Worm (Caenorhabditis elegans): ENCODE data around the gene cdh-9.

Gene cdh-9

DNA sequence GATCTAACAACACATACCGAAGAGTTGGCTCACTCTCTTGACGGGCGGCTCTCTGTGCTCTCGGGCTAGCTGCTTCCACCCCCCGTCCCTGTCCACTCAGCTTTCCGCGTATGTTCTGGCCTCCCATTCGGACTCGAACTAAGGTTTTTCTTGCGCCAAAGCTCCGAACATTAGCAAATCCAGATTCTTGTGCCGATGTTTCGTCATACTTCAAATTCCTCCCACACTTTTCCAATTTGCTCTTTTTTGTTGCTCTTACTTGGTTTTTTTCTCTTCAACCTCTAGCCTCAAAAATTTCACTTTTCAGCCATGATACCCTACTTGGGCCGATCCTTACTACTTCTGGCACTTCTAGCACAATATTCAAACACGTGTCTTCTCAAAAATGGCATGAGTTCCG, at the start of gene cdh-9:
Gene cdh-9 (plus strand): TSS at position 301 of the 400 bp plus-strand sequence.
- TF ChIP-seq him-1 (tag; optimal IDR thresholded peaks at IDR 0.05) (no peak), dao-5 (tag; optimal IDR thresholded peaks at IDR 0.05) (no peak), W03F9.2 (tag; optimal IDR thresholded peaks at IDR 0.05) (no peak)

DNA sequence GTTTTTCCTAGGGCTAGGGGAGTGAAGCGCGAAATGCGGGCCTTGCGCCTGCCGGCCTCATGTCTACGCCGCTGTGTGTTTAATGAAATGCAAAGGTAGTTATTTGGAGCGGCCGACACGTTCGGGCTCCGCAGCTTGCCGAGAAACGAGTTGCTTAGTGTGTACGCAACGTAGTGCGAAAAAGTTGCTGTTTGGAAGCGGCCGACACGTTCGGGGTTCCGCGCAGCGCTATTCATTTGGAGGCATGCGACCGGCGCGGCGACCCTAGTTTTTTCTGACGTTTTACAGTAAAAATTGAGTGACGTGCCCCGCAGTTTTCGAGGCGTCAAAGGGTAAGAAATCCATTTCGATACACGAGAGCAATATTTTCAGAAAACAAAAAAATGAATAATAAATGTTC, 49.4 kb upstream of the cdh-9 start:
- TF ChIP-seq dao-5 (tag; optimal IDR thresholded peaks at IDR 0.05): no peak
- no peak for TF ChIP-seq W03F9.2 (tag; optimal IDR thresholded peaks at IDR 0.05)
- TF ChIP-seq him-1 (tag; optimal IDR thresholded peaks at IDR 0.05): no peak

DNA sequence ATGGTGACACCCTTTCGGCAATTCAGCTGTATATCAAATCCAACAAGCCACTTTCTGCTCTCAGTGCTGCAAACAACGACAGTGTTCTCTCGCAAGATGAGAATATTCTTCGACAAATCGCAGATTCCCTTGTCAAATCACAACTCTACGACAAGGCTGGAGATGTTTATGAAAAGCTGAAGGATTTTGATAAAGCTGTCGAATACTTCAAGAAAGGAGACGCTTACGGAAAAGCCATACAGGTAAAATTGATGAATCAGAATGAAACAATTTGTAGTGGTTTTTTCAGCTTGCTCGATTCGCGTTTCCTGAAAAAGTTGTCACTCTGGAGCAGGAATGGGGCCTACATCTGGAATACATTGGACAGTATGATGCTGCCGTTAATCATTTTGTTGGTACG, 48.9 kb upstream of the cdh-9 start:
- TF ChIP-seq him-1 (tag; optimal IDR thresholded peaks at IDR 0.05) (no peak), dao-5 (tag; optimal IDR thresholded peaks at IDR 0.05) (no peak), W03F9.2 (tag; optimal IDR thresholded peaks at IDR 0.05) (no peak)

DNA sequence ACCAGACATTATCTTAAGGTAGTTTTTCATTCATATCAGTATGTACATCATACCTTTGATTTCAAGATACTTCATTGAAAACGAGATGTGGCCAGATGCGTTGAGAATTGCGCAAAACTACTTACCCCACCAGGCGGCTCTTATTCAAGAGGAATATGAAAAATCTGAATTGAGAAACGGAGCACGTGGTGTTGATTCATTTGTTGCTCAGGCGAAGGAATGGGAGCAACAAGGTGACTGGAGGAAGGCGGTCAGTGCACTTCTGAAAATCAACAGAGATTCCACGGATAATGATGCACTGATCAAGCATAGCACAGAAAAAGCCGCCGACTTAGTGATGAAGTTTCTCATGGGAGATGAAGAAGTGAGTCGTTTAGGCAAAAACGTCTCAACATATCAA, 46.7 kb upstream of the cdh-9 start:
- TF ChIP-seq dao-5 (tag; optimal IDR thresholded peaks at IDR 0.05) (no peak), W03F9.2 (tag; optimal IDR thresholded peaks at IDR 0.05) (no peak), him-1 (tag; optimal IDR thresholded peaks at IDR 0.05) (no peak)

DNA sequence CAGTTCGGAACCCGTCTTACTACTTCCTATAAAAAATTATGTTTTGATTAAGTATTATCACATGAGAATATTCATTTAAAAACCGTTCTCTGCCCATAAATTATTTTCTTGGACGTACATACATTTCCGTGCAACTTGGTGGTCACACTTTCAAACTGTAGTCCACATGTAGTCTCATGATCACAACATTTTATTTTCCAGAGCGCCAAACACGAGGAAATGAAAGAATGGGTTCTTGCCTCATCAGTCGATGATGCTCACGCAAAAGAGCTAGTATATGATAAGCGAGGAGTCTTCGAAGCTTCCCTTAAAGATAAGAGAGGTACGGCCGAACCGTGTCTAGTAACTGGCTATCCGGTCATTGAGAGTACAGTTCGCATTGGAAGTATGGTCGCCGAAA, 44.5 kb upstream of the cdh-9 start:
- TF ChIP-seq dao-5 (tag; optimal IDR thresholded peaks at IDR 0.05): no peak
- no peak for TF ChIP-seq W03F9.2 (tag; optimal IDR thresholded peaks at IDR 0.05)
- no peak for TF ChIP-seq him-1 (tag; optimal IDR thresholded peaks at IDR 0.05)

DNA sequence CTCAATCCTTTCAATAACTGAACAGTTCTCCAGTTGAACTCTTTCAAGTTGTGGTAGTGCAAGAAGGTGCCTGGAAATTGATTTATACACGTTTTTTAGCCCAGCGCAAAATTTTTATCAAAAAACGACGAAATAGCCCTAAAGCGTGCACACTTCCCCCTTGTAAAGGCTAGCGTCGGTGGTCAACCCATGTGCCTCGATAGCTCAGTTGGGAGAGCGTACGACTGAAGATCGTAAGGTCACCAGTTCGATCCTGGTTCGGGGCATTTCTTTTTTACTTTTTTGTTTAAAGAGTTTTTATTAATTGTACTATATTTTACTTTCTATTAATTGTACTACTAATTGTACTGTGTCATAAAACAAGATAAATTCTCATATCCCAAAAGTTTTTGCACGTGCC, 43.7 kb upstream of the cdh-9 start:
- TF ChIP-seq W03F9.2 (tag; optimal IDR thresholded peaks at IDR 0.05) (no peak), him-1 (tag; optimal IDR thresholded peaks at IDR 0.05) (no peak)

DNA sequence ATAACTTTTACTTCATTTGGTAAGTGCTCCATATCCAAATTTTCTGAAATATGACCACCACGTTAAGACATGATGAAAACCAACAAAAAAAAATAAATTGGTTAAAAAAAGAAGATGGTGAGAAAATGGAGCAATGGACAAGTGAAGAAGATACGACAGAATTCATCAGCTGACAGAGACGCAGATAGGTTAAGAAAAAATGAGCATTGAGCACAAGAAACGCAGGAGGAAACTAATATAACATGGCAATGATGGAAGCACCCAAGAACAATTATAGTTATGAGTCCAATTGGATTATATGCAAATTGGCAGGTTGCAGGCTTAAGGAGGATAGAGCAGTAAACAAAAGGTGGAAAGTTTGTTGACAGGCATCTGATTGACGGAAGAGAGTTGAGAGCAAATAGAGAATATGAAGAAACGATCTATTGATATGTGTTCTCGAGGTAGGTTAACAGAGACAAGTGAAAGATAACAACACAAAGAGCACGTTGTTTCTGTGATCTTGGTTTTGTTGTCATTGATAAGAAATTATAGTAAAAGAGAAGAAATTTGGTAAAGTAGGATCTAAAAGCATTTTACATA, 41.1 kb upstream of the cdh-9 start, which contains the start of gene K08B5.2:
Gene K08B5.2 (minus strand): TSS at position 43 of the 582 bp plus-strand sequence.
- TF ChIP-seq W03F9.2 (tag; optimal IDR thresholded peaks at IDR 0.05) (no peak), him-1 (tag; optimal IDR thresholded peaks at IDR 0.05) (no peak), dao-5 (tag; optimal IDR thresholded peaks at IDR 0.05) (no peak)

DNA sequence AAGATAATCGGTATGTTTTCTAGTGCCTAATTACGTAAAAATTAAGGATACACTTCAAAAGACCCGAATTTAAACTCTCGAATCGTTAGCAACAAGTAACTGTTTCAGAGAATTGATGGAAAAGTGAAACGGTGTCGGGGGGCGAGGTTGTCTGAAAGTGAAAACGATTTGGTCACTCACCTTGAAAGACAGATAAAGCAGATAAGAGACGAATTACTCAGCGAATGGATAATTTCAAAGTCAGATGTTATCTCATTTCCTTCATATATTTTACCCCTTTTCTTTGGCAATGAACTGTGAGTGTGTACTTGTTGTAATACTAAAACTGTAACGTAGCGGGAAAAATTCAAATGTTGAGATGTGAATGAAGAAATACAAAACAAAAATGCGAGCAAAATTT, 39.3 kb upstream of the cdh-9 start:
- TF ChIP-seq dao-5 (tag; optimal IDR thresholded peaks at IDR 0.05): no peak
- TF ChIP-seq W03F9.2 (tag; optimal IDR thresholded peaks at IDR 0.05): no peak
- no peak for TF ChIP-seq him-1 (tag; optimal IDR thresholded peaks at IDR 0.05)

DNA sequence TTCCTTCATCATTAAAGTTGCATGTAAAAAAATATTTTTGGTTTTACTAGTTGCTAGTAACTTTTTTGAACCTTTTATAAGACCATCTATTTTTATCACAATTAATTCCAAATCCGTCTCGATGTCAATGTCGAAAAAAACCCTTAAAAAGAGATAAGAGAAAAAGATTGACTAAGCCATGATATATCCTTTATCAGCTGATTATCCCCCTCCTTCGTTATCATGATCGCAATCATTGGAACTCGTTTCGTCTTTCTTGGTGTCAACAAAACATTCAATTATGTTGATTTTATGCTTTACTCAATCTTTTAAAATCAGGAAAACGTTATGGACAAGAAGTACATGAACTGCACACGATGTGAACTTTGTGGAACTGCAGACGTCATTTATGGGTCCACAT, 36.9 kb upstream of the cdh-9 start, which contains the start of gene K08B5.1:
Gene K08B5.1 (plus strand): TSS at position 318 of the 400 bp plus-strand sequence.
- TF ChIP-seq him-1 (tag; optimal IDR thresholded peaks at IDR 0.05) (no peak), W03F9.2 (tag; optimal IDR thresholded peaks at IDR 0.05) (no peak), dao-5 (tag; optimal IDR thresholded peaks at IDR 0.05) (no peak)

DNA sequence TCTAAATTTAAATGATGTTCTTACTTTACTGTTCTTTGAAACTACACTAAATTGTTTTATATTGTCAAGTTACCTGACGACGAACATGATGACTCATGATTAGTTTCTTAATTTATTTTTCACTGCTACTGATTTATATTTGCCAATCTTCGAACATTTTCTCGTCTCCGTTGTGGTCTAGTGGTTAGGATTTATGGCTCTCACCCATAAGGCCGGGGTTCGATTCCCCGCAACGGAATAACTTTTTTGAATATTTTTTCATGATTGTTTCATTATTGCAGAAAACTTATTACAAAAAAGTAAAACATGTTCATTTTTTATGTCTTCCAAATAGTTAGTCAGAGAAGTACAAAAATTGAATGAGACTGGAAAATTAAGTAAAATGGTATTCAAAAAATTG, 36.3 kb upstream of the cdh-9 start:
- TF ChIP-seq W03F9.2 (tag; optimal IDR thresholded peaks at IDR 0.05) (peak; percentile 7), him-1 (tag; optimal IDR thresholded peaks at IDR 0.05) (no peak)

DNA sequence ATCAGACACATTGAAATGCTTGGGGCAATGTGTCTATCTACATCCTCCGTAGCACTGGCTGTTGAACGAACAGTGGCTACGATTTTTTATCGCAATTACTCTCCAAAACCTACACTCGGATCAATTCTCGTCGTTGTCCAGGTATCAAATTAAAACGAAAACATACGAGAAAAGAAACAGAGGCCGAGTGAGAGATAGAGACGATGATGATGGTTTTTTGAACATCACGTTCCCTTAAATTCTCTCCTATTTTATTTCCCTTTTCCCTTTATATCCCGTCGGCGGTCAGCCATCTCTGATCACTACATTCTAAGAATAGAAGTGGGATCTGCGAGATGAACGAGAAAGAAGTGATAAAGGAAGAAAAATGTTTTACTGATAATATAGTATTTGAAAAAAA, 35.6 kb upstream of the cdh-9 start:
- TF ChIP-seq W03F9.2 (tag; optimal IDR thresholded peaks at IDR 0.05): no peak

DNA sequence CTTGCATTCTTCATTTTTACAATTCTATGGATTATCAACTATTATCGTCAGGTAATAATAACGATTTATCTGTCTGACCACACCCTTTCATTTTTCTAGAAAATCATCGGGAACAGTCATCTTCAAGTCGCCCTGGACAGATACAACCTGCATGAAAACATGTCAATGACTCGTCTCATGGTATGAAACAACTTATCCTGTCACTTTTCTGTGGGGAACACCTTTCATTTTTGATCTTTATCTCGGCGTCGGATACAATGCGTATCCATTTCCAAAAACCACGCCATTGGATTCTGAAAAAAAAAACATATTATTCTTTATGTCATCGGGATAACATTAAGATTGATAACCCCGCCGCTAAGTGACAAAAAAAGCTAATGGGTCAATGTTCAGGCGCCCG, 34.1 kb upstream of the cdh-9 start:
- TF ChIP-seq W03F9.2 (tag; optimal IDR thresholded peaks at IDR 0.05) (no peak), dao-5 (tag; optimal IDR thresholded peaks at IDR 0.05) (no peak), him-1 (tag; optimal IDR thresholded peaks at IDR 0.05) (no peak)

DNA sequence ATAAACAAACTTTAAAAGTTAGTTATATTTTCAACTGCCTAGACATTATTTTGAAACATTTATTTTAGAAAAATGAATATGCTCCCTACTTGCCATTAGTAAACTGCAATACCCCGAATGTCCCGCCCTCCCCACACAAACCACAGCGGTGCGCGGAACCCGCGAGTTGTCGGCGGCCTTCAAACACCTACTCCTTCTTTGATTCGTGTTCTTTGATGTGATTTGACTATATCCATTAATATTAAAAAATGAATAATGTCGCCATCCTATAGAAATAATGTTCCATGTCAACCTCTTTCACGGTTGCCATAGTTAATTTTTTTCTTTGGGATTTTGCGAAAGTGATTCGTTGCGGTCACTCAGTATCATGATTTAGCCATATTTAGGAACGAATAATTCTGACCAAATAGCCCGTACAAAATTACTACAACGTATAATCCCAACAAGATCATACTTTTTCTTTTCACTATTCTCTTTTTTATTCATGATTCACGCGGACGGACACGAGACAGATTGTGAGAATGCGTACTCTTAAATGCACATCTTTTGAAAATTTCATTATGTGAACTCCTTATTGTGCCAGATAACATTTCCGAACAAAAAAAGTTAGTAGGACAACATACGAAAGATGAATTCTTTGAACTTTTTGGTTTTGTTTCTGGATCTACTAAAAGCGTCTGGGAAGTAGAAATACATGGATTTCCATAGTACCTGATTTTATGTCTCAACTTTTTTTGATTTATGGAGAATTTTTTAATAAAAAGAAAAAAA, 30.3 kb upstream of the cdh-9 start:
- TF ChIP-seq dao-5 (tag; optimal IDR thresholded peaks at IDR 0.05): no peak
- TF ChIP-seq W03F9.2 (tag; optimal IDR thresholded peaks at IDR 0.05): no peak
- TF ChIP-seq him-1 (tag; optimal IDR thresholded peaks at IDR 0.05): no peak

DNA sequence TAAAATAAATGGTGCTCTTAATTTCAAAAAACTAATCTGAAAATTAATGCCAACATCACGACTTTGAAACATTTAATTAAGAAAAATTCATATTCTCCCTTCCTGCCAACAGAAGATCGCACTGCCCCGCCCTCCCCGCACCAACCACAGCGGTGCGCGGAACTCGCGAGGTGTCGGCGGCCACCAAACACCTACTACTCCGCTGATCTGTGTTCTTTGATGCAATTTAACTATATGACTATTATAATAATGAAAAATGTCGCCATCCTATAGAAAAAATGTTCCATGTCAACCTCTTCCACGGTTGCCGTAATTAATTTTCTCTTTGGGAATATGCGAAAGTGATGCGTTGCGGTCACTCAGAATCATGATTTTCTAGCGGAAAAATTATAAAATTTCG, 29.2 kb upstream of the cdh-9 start:
- TF ChIP-seq him-1 (tag; optimal IDR thresholded peaks at IDR 0.05) (no peak), W03F9.2 (tag; optimal IDR thresholded peaks at IDR 0.05) (no peak), dao-5 (tag; optimal IDR thresholded peaks at IDR 0.05) (no peak)

DNA sequence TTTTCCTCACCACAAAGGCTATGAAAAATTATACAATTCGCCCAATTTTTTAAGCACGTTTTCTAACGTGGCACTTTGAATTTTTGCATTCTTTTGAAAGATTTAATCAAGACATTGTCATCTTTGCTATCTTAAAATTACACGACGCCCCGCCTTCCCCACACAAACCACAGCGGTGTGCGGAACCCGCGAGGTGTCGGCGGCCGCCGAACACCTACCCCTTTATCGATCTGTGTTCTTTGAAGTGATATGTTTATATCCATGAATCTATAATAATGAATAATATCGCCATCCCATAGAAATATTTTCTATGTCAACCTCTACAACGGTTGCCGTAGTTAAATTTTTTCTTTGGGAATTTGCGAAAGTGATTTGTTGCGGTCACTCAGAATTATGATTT, 28.7 kb upstream of the cdh-9 start:
- no peak for TF ChIP-seq him-1 (tag; optimal IDR thresholded peaks at IDR 0.05)
- TF ChIP-seq dao-5 (tag; optimal IDR thresholded peaks at IDR 0.05): no peak
- no peak for TF ChIP-seq W03F9.2 (tag; optimal IDR thresholded peaks at IDR 0.05)
